Fruit fly (Drosophila melanogaster) whole organism, embryonic: ENCODE measurements around the gene CG15728.

Experiments
- Aef1 ChIP-seq: fragments of 200-800 bp; sonication (Bioruptor generic); IDR thresholded peaks from 3 replicates; pipeline ENCODE4 v1.3.6; 2022; ENCODE audit warnings: missing biosample characterization, missing genetic modification characterization
- B-H1 ChIP-seq: fragments of 200-800 bp; sonication (Bioruptor generic); IDR thresholded peaks from 3 replicates; pipeline ENCODE4 v1.3.6; 2022; ENCODE audit warnings: missing biosample characterization, missing genetic modification characterization
- CG10565 ChIP-seq: fragments of 200-800 bp; sonication (Bioruptor generic); optimal IDR thresholded peaks from 3 replicates; lab custom pipeline; 2016; ENCODE audit warnings: missing biosample characterization, mild to moderate bottlenecking, missing genetic modification characterization
- CG10979 ChIP-seq: fragments of 200-800 bp; sonication (Bioruptor generic); optimal IDR thresholded peaks from 2 replicates; lab custom pipeline; 2018; ENCODE audit warnings: missing biosample characterization, mild to moderate bottlenecking, missing genetic modification characterization, moderate library complexity
- CG12219 ChIP-seq: fragments of 200-800 bp; sonication (Bioruptor generic); optimal IDR thresholded peaks from 3 replicates; lab custom pipeline; 2018; ENCODE audit warnings: missing biosample characterization, mild to moderate bottlenecking, missing genetic modification characterization
- CG12299 ChIP-seq: fragments of 200-800 bp; sonication (Bioruptor generic); optimal IDR thresholded peaks from 2 replicates; lab custom pipeline; 2018; ENCODE audit warnings: missing biosample characterization, mild to moderate bottlenecking, missing genetic modification characterization
- CG12769 ChIP-seq: fragments of 200-800 bp; sonication (Bioruptor generic); optimal IDR thresholded peaks from 2 replicates; lab custom pipeline; 2019; ENCODE audit warnings: missing biosample characterization, mild to moderate bottlenecking, missing genetic modification characterization, moderate library complexity
- CG1529 ChIP-seq: fragments of 200-800 bp; sonication (Bioruptor generic); optimal IDR thresholded peaks from 3 replicates; lab custom pipeline; 2018; ENCODE audit warnings: missing biosample characterization, missing genetic modification characterization
- CG15479 ChIP-seq: fragments of 200-800 bp; sonication (Bioruptor generic); optimal IDR thresholded peaks from 3 replicates; lab custom pipeline; 2019; ENCODE audit warnings: missing biosample characterization, mild to moderate bottlenecking, missing genetic modification characterization, moderate library complexity
- CG1647 ChIP-seq: fragments of 200-800 bp; sonication (Bioruptor generic); optimal IDR thresholded peaks from 3 replicates; lab custom pipeline; 2016; ENCODE audit warnings: missing biosample characterization, missing genetic modification characterization
- CG17186 ChIP-seq: fragments of 200-800 bp; sonication (Bioruptor generic); optimal IDR thresholded peaks from 3 replicates; lab custom pipeline; 2017; ENCODE audit warnings: missing biosample characterization, missing genetic modification reagents, missing genetic modification characterization
- CG17328 ChIP-seq: fragments of 200-800 bp; sonication (Bioruptor generic); IDR thresholded peaks from 2 replicates; pipeline ENCODE4 v1.3.6; 2022; ENCODE audit warnings: missing biosample characterization, missing genetic modification characterization
- CG2120 ChIP-seq: fragments of 200-800 bp; sonication (Bioruptor generic); optimal IDR thresholded peaks from 3 replicates; lab custom pipeline; 2016; ENCODE audit warnings: missing biosample characterization, missing genetic modification characterization
- CG30431 ChIP-seq: fragments of 200-800 bp; sonication (Bioruptor generic); optimal IDR thresholded peaks from 2 replicates; lab custom pipeline; 2017; ENCODE audit warnings: missing biosample characterization, missing genetic modification characterization
- CG31365 ChIP-seq: fragments of 200-800 bp; sonication (Bioruptor generic); optimal IDR thresholded peaks from 2 replicates; lab custom pipeline; 2018; ENCODE audit warnings: missing biosample characterization, mild to moderate bottlenecking, missing genetic modification characterization
- CG32767 ChIP-seq: fragments of 200-800 bp; sonication (Bioruptor generic); IDR thresholded peaks from 2 replicates; pipeline ENCODE4 v1.3.6; 2022; ENCODE audit warnings: missing biosample characterization, missing genetic modification characterization
- CG34376 ChIP-seq: fragments of 200-800 bp; sonication (Bioruptor generic); optimal IDR thresholded peaks from 2 replicates; lab custom pipeline; 2018; ENCODE audit warnings: missing biosample characterization, mild to moderate bottlenecking, missing genetic modification characterization
- CG4360 ChIP-seq: fragments of 200-800 bp; sonication (Bioruptor generic); IDR thresholded peaks from 2 replicates; pipeline ENCODE4 v1.3.6; 2022; ENCODE audit warnings: missing biosample characterization, missing genetic modification characterization
- CG7745 ChIP-seq: fragments of 200-800 bp; sonication (Bioruptor generic); optimal IDR thresholded peaks from 2 replicates; lab custom pipeline; 2018; ENCODE audit warnings: missing biosample characterization, mild to moderate bottlenecking, missing genetic modification characterization, moderate library complexity
- CG9609 ChIP-seq: fragments of 200-800 bp; sonication (Bioruptor generic); optimal IDR thresholded peaks from 3 replicates; lab custom pipeline; 2016; ENCODE audit warnings: missing biosample characterization, missing genetic modification characterization
- D19A ChIP-seq: fragments of 200-800 bp; optimal IDR thresholded peaks from 3 replicates; lab custom pipeline; 2019; ENCODE audit warnings: missing biosample characterization, mild to moderate bottlenecking, missing genetic modification characterization, moderate library complexity
- Dbx ChIP-seq: fragments of 200-800 bp; sonication (Bioruptor generic); IDR thresholded peaks from 3 replicates; pipeline ENCODE4 v1.3.6; 2022; ENCODE audit warnings: missing biosample characterization, missing genetic modification characterization
- Dll ChIP-seq: fragments of 200-800 bp; sonication (Bioruptor generic); IDR thresholded peaks from 4 replicates; pipeline ENCODE4 v1.3.6; 2022; ENCODE audit warnings: missing biosample characterization, missing genetic modification characterization; ENCODE audit not compliant: partially characterized antibody
- Doc2 ChIP-seq: fragments of 200-800 bp; sonication (Bioruptor generic); IDR thresholded peaks from 2 replicates; pipeline ENCODE4 v1.3.6; 2022; ENCODE audit warnings: missing biosample characterization, missing genetic modification characterization
- Ets97D ChIP-seq: fragments of 200-800 bp; sonication (Bioruptor generic); optimal IDR thresholded peaks from 3 replicates; lab custom pipeline; 2016; ENCODE audit warnings: missing biosample characterization, missing genetic modification characterization
- HmgD ChIP-seq: fragments of 200-800 bp; sonication (Bioruptor generic); optimal IDR thresholded peaks from 3 replicates; lab custom pipeline; 2016; ENCODE audit warnings: missing biosample characterization, missing genetic modification characterization
- Hr51 ChIP-seq, 2 experiments: fragments of 200-800 bp; sonication (Bioruptor generic); optimal IDR thresholded peaks; 2 replicates in 1 of 2; 3 replicates in 1 of 2; lab custom pipeline; 2016 to 2018; ENCODE audit warnings: missing biosample characterization in 2 of 2, missing genetic modification characterization in 2 of 2, mild to moderate bottlenecking in 1 of 2, moderate library complexity in 1 of 2
- Lim3 ChIP-seq: fragments of 200-800 bp; sonication (Bioruptor generic); IDR thresholded peaks from 2 replicates; pipeline ENCODE4 v1.3.6; 2022; ENCODE audit warnings: missing biosample characterization, missing genetic modification characterization
- Nf-YC ChIP-seq: fragments of 200-800 bp; optimal IDR thresholded peaks from 3 replicates; lab custom pipeline; 2019; ENCODE audit warnings: missing biosample characterization, mild to moderate bottlenecking, missing genetic modification characterization, moderate library complexity
- Oli ChIP-seq: fragments of 200-800 bp; sonication (Bioruptor generic); optimal IDR thresholded peaks from 2 replicates; lab custom pipeline; 2018; ENCODE audit warnings: missing biosample characterization, mild to moderate bottlenecking, missing genetic modification characterization, moderate library complexity
- PHDP ChIP-seq: fragments of 200-800 bp; sonication (Bioruptor generic); optimal IDR thresholded peaks from 3 replicates; lab custom pipeline; 2018; ENCODE audit warnings: missing biosample characterization, mild to moderate bottlenecking, missing genetic modification characterization, moderate library complexity
- Sin3A ChIP-seq: fragments of >200 bp; optimal IDR thresholded peaks from 2 replicates; lab custom pipeline; 2018
- Six4 ChIP-seq: fragments of 200-800 bp; sonication (Bioruptor generic); optimal IDR thresholded peaks from 2 replicates; lab custom pipeline; 2016; ENCODE audit warnings: missing biosample characterization, missing genetic modification characterization
- Sox102F ChIP-seq: fragments of 200-800 bp; sonication (Bioruptor generic); optimal IDR thresholded peaks from 2 replicates; lab custom pipeline; 2018; ENCODE audit warnings: missing biosample characterization, mild to moderate bottlenecking, missing genetic modification characterization, moderate library complexity
- Trl ChIP-seq, 3 experiments: fragments of >200 bp in 2 of 3; fragments of 200-800 bp in 1 of 3; sonication (Bioruptor generic) in 1 of 3; optimal IDR thresholded peaks; 2 replicates in 1 of 3; 3 replicates in 2 of 3; lab custom pipeline; 2016 to 2017; ENCODE audit warnings: missing biosample characterization in 1 of 3, missing genetic modification characterization in 1 of 3
- aop ChIP-seq: fragments of 200-800 bp; sonication (Bioruptor generic); IDR thresholded peaks from 2 replicates; pipeline ENCODE4 v1.3.6; 2022; ENCODE audit warnings: missing biosample characterization, missing genetic modification characterization
- dm ChIP-seq: fragments of 200-800 bp; sonication (Bioruptor generic); optimal IDR thresholded peaks from 3 replicates; lab custom pipeline; 2016; ENCODE audit warnings: missing biosample characterization, missing genetic modification characterization
- dpn ChIP-seq, 2 experiments: fragments of 200-800 bp; sonication (Bioruptor generic); optimal IDR thresholded peaks; 3 replicates each; lab custom pipeline; 2016; ENCODE audit warnings: missing biosample characterization in 2 of 2, missing genetic modification characterization in 2 of 2
- esg ChIP-seq: fragments of 200-800 bp; sonication (Bioruptor generic); conservative IDR thresholded peaks from 2 replicates; pipeline ENCODE4 v1.3.6; 2022; ENCODE audit warnings: missing biosample characterization, missing genetic modification characterization
- eyg ChIP-seq: fragments of 200-800 bp; sonication (Bioruptor generic); optimal IDR thresholded peaks from 3 replicates; lab custom pipeline; 2016; ENCODE audit warnings: missing biosample characterization, missing genetic modification characterization
- ind ChIP-seq: fragments of 200-800 bp; sonication (Bioruptor generic); optimal IDR thresholded peaks from 3 replicates; lab custom pipeline; 2016; ENCODE audit warnings: missing biosample characterization, missing genetic modification characterization
- klu ChIP-seq: fragments of 200-800 bp; sonication (Bioruptor generic); IDR thresholded peaks from 2 replicates; pipeline ENCODE4 v1.3.6; 2022; ENCODE audit warnings: missing biosample characterization, missing genetic modification characterization
- nau ChIP-seq: fragments of 200-800 bp; sonication (Bioruptor generic); optimal IDR thresholded peaks from 3 replicates; lab custom pipeline; 2017; ENCODE audit warnings: missing biosample characterization, mild to moderate bottlenecking, missing genetic modification characterization, missing genetic modification reagents
- nom ChIP-seq: fragments of 200-800 bp; sonication (Bioruptor generic); optimal IDR thresholded peaks from 2 replicates; lab custom pipeline; 2017; ENCODE audit warnings: missing biosample characterization, missing genetic modification characterization, mild to moderate bottlenecking, moderate library complexity, missing genetic modification reagents
- pb ChIP-seq: fragments of 200-800 bp; sonication (Bioruptor generic); optimal IDR thresholded peaks from 3 replicates; lab custom pipeline; 2016; ENCODE audit warnings: missing biosample characterization, missing genetic modification characterization
- pros ChIP-seq: fragments of 200-800 bp; sonication (Bioruptor generic); optimal IDR thresholded peaks from 3 replicates; lab custom pipeline; 2019; ENCODE audit warnings: missing biosample characterization, mild to moderate bottlenecking, missing genetic modification characterization, moderate library complexity
- psq ChIP-seq: fragments of 200-800 bp; sonication (Bioruptor generic); optimal IDR thresholded peaks from 2 replicates; lab custom pipeline; 2017; ENCODE audit warnings: missing biosample characterization, missing genetic modification characterization
- tio ChIP-seq: fragments of 200-800 bp; sonication (Bioruptor generic); optimal IDR thresholded peaks from 2 replicates; lab custom pipeline; 2017; ENCODE audit warnings: missing biosample characterization, missing genetic modification characterization, inconsistent platforms
- tll ChIP-seq, 2 experiments: fragments of 200-800 bp in 1 of 2; fragments of >200 bp in 1 of 2; sonication (Bioruptor generic) in 1 of 2; optimal IDR thresholded peaks; 2 replicates each; lab custom pipeline; 2017 to 2019; ENCODE audit warnings: missing biosample characterization in 2 of 2, missing genetic modification characterization in 2 of 2, mild to moderate bottlenecking in 1 of 2, moderate library complexity in 1 of 2
- vfl ChIP-seq: fragments of 200-800 bp; sonication (Bioruptor generic); optimal IDR thresholded peaks from 2 replicates; lab custom pipeline; 2016; ENCODE audit warnings: missing biosample characterization, missing genetic modification characterization
- wek ChIP-seq: fragments of 200-800 bp; sonication (Bioruptor generic); optimal IDR thresholded peaks from 3 replicates; lab custom pipeline; 2018; ENCODE audit warnings: missing biosample characterization, mild to moderate bottlenecking, missing genetic modification characterization, moderate library complexity

Gene CG15728

dm6 chrX:12654288-12654729 is 30.2 kb downstream of the CG15728 start (continued):
- TF ChIP-seq esg (no peak), CG12769 (tag; lab: Kevin White, UChicago) (peak; percentile 32), CG32767 (GFP tag; lab: Robert Waterston, UW) (peak; percentile 57; the same call in 1 of the 2 replicates), tll (GFP tag; optimal IDR thresholded peaks at IDR 0.05; lab: Kevin White, UChicago) (no peak), CG10979 (no peak), wek (GFP tag; lab: Kevin White, UChicago) (no peak), Ets97D (GFP tag; lab: Kevin White, UChicago) (no peak), psq (GFP tag; lab: Kevin White, UChicago) (peak; percentile 19), CG31365 (no peak), dm (no peak), CG17328 (GFP tag; lab: Robert Waterston, UW) (no peak), vfl (GFP tag; lab: Kevin White, UChicago) (no peak), tio (no peak), CG17186 (GFP tag; lab: Kevin White, UChicago) (no peak), Dll (GFP tag; lab: Robert Waterston, UW) (peak; percentile 19; the same call in 1 of the 4 replicates), D19A (no peak), CG15479 (GFP tag; lab: Kevin White, UChicago) (peak; percentile 63), nau (GFP tag; lab: Kevin White, UChicago) (no peak), Dbx (GFP tag; lab: Robert Waterston, UW) (no peak), Nf-YC (tag; lab: Kevin White, UChicago) (peak; percentile 16), Aef1 (no peak), CG12299 (tag; lab: Kevin White, UChicago) (no peak), Hr51 (GFP tag; optimal IDR thresholded peaks at IDR 0.05; lab: Kevin White, UChicago) (no peak), CG2120 (GFP tag; lab: Kevin White, UChicago) (no peak), HmgD (peak; percentile 61), CG34376 (GFP tag; lab: Kevin White, UChicago) (peak; percentile 40), pros (GFP tag; lab: Kevin White, UChicago) (peak; percentile 85), B-H1 (GFP tag; lab: Robert Waterston, UW) (no peak), CG4360 (GFP tag; lab: Robert Waterston, UW) (peak; percentile 92), dpn (GFP tag; optimal IDR thresholded peaks at IDR 0.05; lab: Kevin White, UChicago) (no peak), CG9609 (GFP tag; lab: Kevin White, UChicago) (no peak), ind (GFP tag; lab: Kevin White, UChicago) (no peak), Sin3A (no peak), CG30431 (GFP tag; lab: Kevin White, UChicago) (no peak), pb (GFP tag; lab: Kevin White, UChicago) (no peak), aop (GFP tag; lab: Robert Waterston, UW) (no peak), Lim3 (GFP tag; lab: Robert Waterston, UW) (no peak), Sox102F (GFP tag; lab: Kevin White, UChicago) (no peak), CG10565 (GFP tag; lab: Kevin White, UChicago) (no peak), Doc2 (GFP tag; lab: Robert Waterston, UW) (no peak), Trl (optimal IDR thresholded peaks at IDR 0.05; lab: Kevin White, UChicago) (no peak), Trl (GFP tag; optimal IDR thresholded peaks at IDR 0.05; lab: Kevin White, UChicago) (no peak), nom (GFP tag; lab: Kevin White, UChicago) (peak; percentile 25), Six4 (GFP tag; lab: Kevin White, UChicago) (no peak), CG1647 (GFP tag; lab: Kevin White, UChicago) (no peak), CG12219 (GFP tag; lab: Kevin White, UChicago) (no peak), CG1529 (no peak), CG7745 (tag; lab: Kevin White, UChicago) (no peak), PHDP (no peak), eyg (GFP tag; lab: Kevin White, UChicago) (no peak), Oli (tag; lab: Kevin White, UChicago) (no peak), klu (GFP tag; lab: Robert Waterston, UW) (no peak)
